Fruit fly (Drosophila melanogaster) whole organism, embryonic: ENCODE measurements around the gene CG9286.
A peak's percentile ranks its signal among the peaks of the same experiment; 100 is the strongest.

Experiments used
- Atf6 ChIP-seq: fragments of 200-800 bp; sonication (Bioruptor generic); IDR thresholded peaks from 2 replicates; pipeline ENCODE4 v1.3.6; 2022; ENCODE audit warnings: missing biosample characterization, missing genetic modification characterization
- CG10209 ChIP-seq: fragments of 200-800 bp; sonication (Bioruptor generic); optimal IDR thresholded peaks from 3 replicates; lab custom pipeline; 2017; ENCODE audit warnings: missing biosample characterization, mild to moderate bottlenecking, missing genetic modification characterization, missing genetic modification reagents
- CG11247 ChIP-seq: fragments of 200-800 bp; sonication (Bioruptor generic); IDR thresholded peaks from 2 replicates; pipeline ENCODE4 v1.3.6; 2022; ENCODE audit warnings: missing biosample characterization, missing genetic modification characterization
- CG11456 ChIP-seq: fragments of 200-800 bp; sonication (Bioruptor generic); IDR thresholded peaks from 3 replicates; pipeline ENCODE4 v1.3.6; 2022; ENCODE audit warnings: missing biosample characterization, missing genetic modification characterization
- CG11504 ChIP-seq: fragments of 200-800 bp; sonication (Bioruptor generic); optimal IDR thresholded peaks from 3 replicates; lab custom pipeline; 2019; ENCODE audit warnings: missing biosample characterization, mild to moderate bottlenecking, missing genetic modification characterization, moderate library complexity
- CG12071 ChIP-seq: fragments of 200-800 bp; sonication (Bioruptor generic); optimal IDR thresholded peaks from 3 replicates; lab custom pipeline; 2018; ENCODE audit warnings: missing biosample characterization, mild to moderate bottlenecking, missing genetic modification characterization
- CG1792 ChIP-seq: fragments of 200-800 bp; sonication (Bioruptor generic); optimal IDR thresholded peaks from 2 replicates; lab custom pipeline; 2016; ENCODE audit warnings: missing biosample characterization, missing genetic modification characterization
- CG1832 ChIP-seq: fragments of 200-800 bp; sonication (Bioruptor generic); optimal IDR thresholded peaks from 2 replicates; lab custom pipeline; 2017; ENCODE audit warnings: missing biosample characterization, mild to moderate bottlenecking, missing genetic modification characterization, inconsistent platforms
- CG2129 ChIP-seq: fragments of 200-800 bp; sonication (Bioruptor generic); IDR thresholded peaks from 2 replicates; pipeline ENCODE4 v1.3.6; 2022; ENCODE audit warnings: missing biosample characterization, missing genetic modification characterization; ENCODE audit not compliant: partially characterized antibody
- CG31441 ChIP-seq: fragments of 200-800 bp; sonication (Bioruptor generic); IDR thresholded peaks from 2 replicates; pipeline ENCODE4 v1.3.6; 2022; ENCODE audit warnings: missing biosample characterization, missing genetic modification characterization
- CG34376 ChIP-seq: fragments of 200-800 bp; sonication (Bioruptor generic); optimal IDR thresholded peaks from 2 replicates; lab custom pipeline; 2018; ENCODE audit warnings: missing biosample characterization, mild to moderate bottlenecking, missing genetic modification characterization
- CG3847 ChIP-seq: fragments of 200-800 bp; sonication (Bioruptor generic); IDR thresholded peaks from 2 replicates; pipeline ENCODE4 v1.3.6; 2022; ENCODE audit warnings: missing biosample characterization, missing genetic modification characterization
- CG4707 ChIP-seq: fragments of 200-800 bp; sonication (Bioruptor generic); optimal IDR thresholded peaks from 2 replicates; lab custom pipeline; 2018; ENCODE audit warnings: missing biosample characterization, mild to moderate bottlenecking, missing genetic modification characterization, moderate library complexity
- CG7271 ChIP-seq: fragments of 200-800 bp; sonication (Bioruptor generic); optimal IDR thresholded peaks from 2 replicates; lab custom pipeline; 2018; ENCODE audit warnings: missing biosample characterization, mild to moderate bottlenecking, missing genetic modification characterization, moderate library complexity
- CG7786 ChIP-seq: fragments of 200-800 bp; sonication (Bioruptor generic); optimal IDR thresholded peaks from 2 replicates; lab custom pipeline; 2016; ENCODE audit warnings: missing biosample characterization, missing genetic modification characterization
- CG8089 ChIP-seq: fragments of 200-800 bp; sonication (Bioruptor generic); optimal IDR thresholded peaks from 3 replicates; lab custom pipeline; 2016; ENCODE audit warnings: missing biosample characterization, missing genetic modification characterization
- CG9932 ChIP-seq: fragments of 200-800 bp; sonication (Bioruptor generic); IDR thresholded peaks from 2 replicates; pipeline ENCODE4 v1.3.6; 2022; ENCODE audit warnings: missing biosample characterization, missing genetic modification characterization
- Camta ChIP-seq: fragments of 200-800 bp; sonication (Bioruptor generic); optimal IDR thresholded peaks from 2 replicates; lab custom pipeline; 2016; ENCODE audit warnings: missing biosample characterization, missing genetic modification characterization
- D ChIP-seq, 2 experiments: fragments of 200-800 bp in 1 of 2; fragments of >200 bp in 1 of 2; sonication (Bioruptor generic) in 1 of 2; optimal IDR thresholded peaks; 2 replicates in 1 of 2; 3 replicates in 1 of 2; lab custom pipeline; 2017; ENCODE audit warnings: mild to moderate bottlenecking in 1 of 2, missing biosample characterization in 1 of 2, missing genetic modification characterization in 1 of 2, missing genetic modification reagents in 1 of 2
- Dad ChIP-seq: fragments of 200-800 bp; sonication (Bioruptor generic); optimal IDR thresholded peaks from 3 replicates; lab custom pipeline; 2016; ENCODE audit warnings: missing biosample characterization, missing genetic modification characterization
- Dp ChIP-seq: fragments of 200-800 bp; sonication (Bioruptor generic); optimal IDR thresholded peaks from 2 replicates; lab custom pipeline; 2018; ENCODE audit warnings: missing biosample characterization, mild to moderate bottlenecking, missing genetic modification characterization, moderate library complexity
- E2f2 ChIP-seq: fragments of 200-800 bp; sonication (Bioruptor generic); IDR thresholded peaks from 2 replicates; pipeline ENCODE4 v1.3.6; 2022; ENCODE audit warnings: missing biosample characterization, missing genetic modification characterization
- Eip74EF ChIP-seq, 2 experiments: fragments of 200-800 bp in 1 of 2; fragments of >200 bp in 1 of 2; sonication (Bioruptor generic) in 1 of 2; optimal IDR thresholded peaks; 2 replicates each; lab custom pipeline; 2017 to 2019; ENCODE audit warnings: missing biosample characterization in 2 of 2, missing genetic modification characterization in 2 of 2, mild to moderate bottlenecking in 1 of 2, moderate library complexity in 1 of 2
- HHEX ChIP-seq: fragments of 200-800 bp; sonication (Bioruptor generic); optimal IDR thresholded peaks from 3 replicates; lab custom pipeline; 2017; ENCODE audit warnings: missing biosample characterization, mild to moderate bottlenecking, missing genetic modification characterization, missing genetic modification reagents
- Med ChIP-seq: fragments of 200-800 bp; sonication (Bioruptor generic); peaks from one replicate; lab custom pipeline; 2016; ENCODE audit warnings: missing biosample characterization, missing genetic modification characterization, mild to moderate bottlenecking, inconsistent platforms, moderate library complexity
- Meics ChIP-seq: fragments of 200-800 bp; sonication (Bioruptor generic); optimal IDR thresholded peaks from 2 replicates; lab custom pipeline; 2017; ENCODE audit warnings: missing biosample characterization, mild to moderate bottlenecking, missing genetic modification characterization
- NC2β ChIP-seq: fragments of 200-800 bp; sonication (Bioruptor generic); optimal IDR thresholded peaks from 2 replicates; lab custom pipeline; 2016; ENCODE audit warnings: missing biosample characterization, missing genetic modification characterization
- Oaz ChIP-seq: fragments of 200-800 bp; sonication (Bioruptor generic); IDR thresholded peaks from 2 replicates; pipeline ENCODE4 v1.3.6; 2022; ENCODE audit warnings: missing biosample characterization, missing genetic modification characterization
- Oli ChIP-seq: fragments of 200-800 bp; sonication (Bioruptor generic); optimal IDR thresholded peaks from 2 replicates; lab custom pipeline; 2018; ENCODE audit warnings: missing biosample characterization, mild to moderate bottlenecking, missing genetic modification characterization, moderate library complexity
- Xrp1 ChIP-seq: fragments of 200-800 bp; sonication (Bioruptor generic); IDR thresholded peaks from 2 replicates; pipeline ENCODE4 v1.3.6; 2022; ENCODE audit warnings: missing biosample characterization, missing genetic modification characterization
- YL-1 ChIP-seq: fragments of 200-800 bp; sonication (Bioruptor generic); optimal IDR thresholded peaks from 3 replicates; lab custom pipeline; 2017; ENCODE audit warnings: missing biosample characterization, mild to moderate bottlenecking, missing genetic modification characterization
- amos ChIP-seq: fragments of 200-800 bp; sonication (Bioruptor generic); IDR thresholded peaks from 2 replicates; pipeline ENCODE4 v1.3.6; 2022; ENCODE audit warnings: missing biosample characterization, missing genetic modification characterization; ENCODE audit not compliant: partially characterized antibody
- chinmo ChIP-seq: fragments of 200-800 bp; sonication (Bioruptor generic); IDR thresholded peaks from 4 replicates; pipeline ENCODE4 v1.3.6; 2022; ENCODE audit warnings: missing biosample characterization, missing genetic modification characterization; ENCODE audit not compliant: partially characterized antibody
- danr ChIP-seq: fragments of 200-800 bp; sonication (Bioruptor generic); IDR thresholded peaks from 2 replicates; pipeline ENCODE4 v1.3.6; 2022; ENCODE audit warnings: missing biosample characterization, missing genetic modification characterization
- dmrt99B ChIP-seq: fragments of 200-800 bp; sonication (Bioruptor generic); optimal IDR thresholded peaks from 2 replicates; lab custom pipeline; 2018; ENCODE audit warnings: missing biosample characterization, mild to moderate bottlenecking, missing genetic modification characterization, moderate library complexity
- gt ChIP-seq: fragments of 200-800 bp; sonication (Bioruptor generic); IDR thresholded peaks from 2 replicates; pipeline ENCODE4 v1.3.6; 2022; ENCODE audit warnings: missing biosample characterization, missing genetic modification characterization
- her ChIP-seq: fragments of 200-800 bp; sonication (Bioruptor generic); optimal IDR thresholded peaks from 2 replicates; lab custom pipeline; 2016; ENCODE audit warnings: missing biosample characterization, missing genetic modification characterization
- insv ChIP-seq, 2 experiments: fragments of 200-800 bp; sonication (Bioruptor generic); optimal IDR thresholded peaks; 3 replicates each; lab custom pipeline; 2016 to 2018; ENCODE audit warnings: missing biosample characterization in 2 of 2, missing genetic modification characterization in 2 of 2
- inv ChIP-seq: fragments of 200-800 bp; sonication (Bioruptor generic); IDR thresholded peaks from 2 replicates; pipeline ENCODE4 v1.3.6; 2022; ENCODE audit warnings: missing biosample characterization, missing genetic modification characterization; ENCODE audit not compliant: partially characterized antibody
- jigr1 ChIP-seq: fragments of 200-800 bp; sonication (Bioruptor generic); IDR thresholded peaks from 3 replicates; pipeline ENCODE4 v1.3.6; 2022; ENCODE audit warnings: missing biosample characterization, missing genetic modification characterization
- luna ChIP-seq: fragments of 200-800 bp; sonication (Bioruptor generic); optimal IDR thresholded peaks from 2 replicates; lab custom pipeline; 2016; ENCODE audit warnings: missing biosample characterization, missing genetic modification characterization
- otp ChIP-seq: fragments of 200-800 bp; sonication (Bioruptor generic); IDR thresholded peaks from 3 replicates; pipeline ENCODE4, ENCODE4 v1.3.6; 2022; ENCODE audit warnings: missing biosample characterization, missing genetic modification characterization
- repo ChIP-seq: fragments of 200-800 bp; sonication (Bioruptor generic); optimal IDR thresholded peaks from 2 replicates; lab custom pipeline; 2016; ENCODE audit warnings: missing biosample characterization, missing genetic modification characterization
- rib ChIP-seq: fragments of 200-800 bp; sonication (Bioruptor generic); IDR thresholded peaks from 2 replicates; pipeline ENCODE4 v1.3.6; 2022; ENCODE audit warnings: missing biosample characterization, missing genetic modification characterization
- sim ChIP-seq: fragments of 200-800 bp; sonication (Bioruptor generic); IDR thresholded peaks from 2 replicates; pipeline ENCODE4 v1.3.6; 2022; ENCODE audit warnings: missing biosample characterization, missing genetic modification characterization
- sqz ChIP-seq: fragments of 200-800 bp; sonication (Bioruptor generic); optimal IDR thresholded peaks from 3 replicates; lab custom pipeline; 2018; ENCODE audit warnings: missing biosample characterization, mild to moderate bottlenecking, missing genetic modification characterization
- tx ChIP-seq: fragments of 200-800 bp; sonication (Bioruptor generic); optimal IDR thresholded peaks from 2 replicates; lab custom pipeline; 2016; ENCODE audit warnings: missing biosample characterization, missing genetic modification characterization
- yki ChIP-seq: fragments of >200 bp; optimal IDR thresholded peaks from 3 replicates; lab custom pipeline; 2018
- zfh2 ChIP-seq: fragments of 200-800 bp; sonication (Bioruptor generic); optimal IDR thresholded peaks from 2 replicates; lab custom pipeline; 2016; ENCODE audit warnings: missing biosample characterization, missing genetic modification characterization

The CG9286 gene

DNA sequence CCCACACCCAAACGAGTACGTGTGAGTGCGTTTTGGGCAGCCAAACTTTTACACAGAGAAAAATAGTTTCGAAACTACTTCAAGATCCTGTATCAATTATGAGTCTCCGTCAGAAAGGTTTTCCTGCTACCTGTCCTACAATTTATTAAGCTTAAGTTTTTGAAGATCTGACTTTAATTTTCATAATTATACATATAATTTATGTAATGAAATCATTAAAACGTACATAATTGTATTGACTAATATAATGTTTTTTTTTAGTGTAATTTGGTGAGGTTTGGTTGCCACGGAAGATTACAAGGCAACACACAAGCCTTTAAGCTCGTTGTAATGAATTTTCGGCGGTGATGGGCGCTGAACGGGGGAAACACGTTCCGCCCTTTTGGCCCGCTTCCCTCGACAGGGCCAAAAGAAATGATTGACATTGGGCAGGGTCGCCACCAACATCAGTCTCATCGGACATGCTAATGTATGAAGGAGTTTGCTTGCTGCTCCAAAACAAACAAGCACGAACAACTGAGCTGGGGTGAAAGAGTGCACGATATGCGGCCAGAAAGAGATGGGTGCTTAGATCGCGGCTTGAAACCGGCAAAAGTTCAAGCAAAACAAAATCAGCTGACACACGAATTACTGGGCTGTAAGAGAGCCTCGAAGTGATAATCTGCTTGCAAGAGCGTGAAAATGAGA lies 13.4 kb downstream of the CG9286 start (continued):
- no peak for TF ChIP-seq Oaz (GFP tag; lab: Robert Waterston, UW)
- TF ChIP-seq chinmo = no peak
- TF ChIP-seq Atf6 (GFP tag; lab: Robert Waterston, UW) = no peak
- no peak for TF ChIP-seq tx
- TF ChIP-seq zfh2 = no peak
- TF ChIP-seq CG11456 = 0 out of 3 replicates have a peak, but pooled peaks have one; percentile 62
- no peak for TF ChIP-seq Dad (GFP tag; lab: Kevin White, UChicago)
- no peak for TF ChIP-seq sim (GFP tag; lab: Robert Waterston, UW)
- no peak for TF ChIP-seq rib (GFP tag; lab: Robert Waterston, UW)
- TF ChIP-seq inv (GFP tag; lab: Robert Waterston, UW) = no peak
- TF ChIP-seq insv (GFP tag; optimal IDR thresholded peaks at IDR 0.05; lab: Kevin White, UChicago) = no peak
- peak; percentile 57; the same call in 1 of the 2 replicates for TF ChIP-seq CG31441 (GFP tag; lab: Robert Waterston, UW)
- no peak for TF ChIP-seq YL-1
- TF ChIP-seq dmrt99B (tag; lab: Kevin White, UChicago) = peak; percentile 82
- TF ChIP-seq her (GFP tag; lab: Kevin White, UChicago) = no peak
- no peak for TF ChIP-seq CG8089 (GFP tag; lab: Kevin White, UChicago)
- no peak for TF ChIP-seq luna (GFP tag; lab: Kevin White, UChicago)
- TF ChIP-seq CG1792 (GFP tag; lab: Kevin White, UChicago) = no peak
- no peak for TF ChIP-seq CG9932 (GFP tag; lab: Robert Waterston, UW)
- TF ChIP-seq CG4707 (GFP tag; lab: Kevin White, UChicago) = peak; percentile 54
- no peak for TF ChIP-seq repo (GFP tag; lab: Kevin White, UChicago)
- TF ChIP-seq jigr1 (GFP tag; lab: Robert Waterston, UW) = no peak
- TF ChIP-seq Eip74EF (GFP tag; optimal IDR thresholded peaks at IDR 0.05; lab: Kevin White, UChicago) = peak in 1 of 2 experiments; percentile 4
- TF ChIP-seq CG3847 (GFP tag; lab: Robert Waterston, UW) = peak; percentile 18; the same call in 1 of the 2 replicates
- TF ChIP-seq E2f2 (GFP tag; lab: Robert Waterston, UW) = 0 out of 2 replicates have a peak, but pooled peaks have one; percentile 27
- no peak for TF ChIP-seq CG11247 (GFP tag; lab: Robert Waterston, UW)
- no peak for TF ChIP-seq D (optimal IDR thresholded peaks at IDR 0.05; lab: Kevin White, UChicago)
- TF ChIP-seq D (GFP tag; optimal IDR thresholded peaks at IDR 0.05; lab: Kevin White, UChicago) = peak; percentile 71
- TF ChIP-seq CG7271 (tag; lab: Kevin White, UChicago) = no peak
- TF ChIP-seq gt = peak; percentile 23; the same call in 1 of the 2 replicates
- no peak for TF ChIP-seq amos (GFP tag; lab: Robert Waterston, UW)
- TF ChIP-seq NC2β = peak; percentile 6
- TF ChIP-seq Med = peak; percentile 80
- TF ChIP-seq otp = 0 out of 3 replicates have a peak, but pooled peaks have one; percentile 35
- TF ChIP-seq HHEX = peak; percentile 25
- peak; percentile 84 for TF ChIP-seq Oli
- no peak for TF ChIP-seq CG1832
- no peak for TF ChIP-seq Dp
- TF ChIP-seq yki (lab: Kevin White, UChicago) = no peak
- TF ChIP-seq CG10209 (GFP tag; lab: Kevin White, UChicago) = peak; percentile 63
- peak; percentile 81 for TF ChIP-seq CG11504 (tag; lab: Kevin White, UChicago)
- TF ChIP-seq sqz (GFP tag; lab: Kevin White, UChicago) = no peak
- TF ChIP-seq CG12071 (GFP tag; lab: Kevin White, UChicago) = no peak
- peak; percentile 83 for TF ChIP-seq Xrp1 (GFP tag; lab: Robert Waterston, UW)
- TF ChIP-seq CG34376 (GFP tag; lab: Kevin White, UChicago) = no peak
- TF ChIP-seq Camta = no peak
- no peak for TF ChIP-seq CG2129
- peak; percentile 25 for TF ChIP-seq Meics (GFP tag; lab: Kevin White, UChicago)
- 0 out of 2 replicates have a peak, but pooled peaks have one; percentile 18 for TF ChIP-seq danr (GFP tag; lab: Robert Waterston, UW)
- TF ChIP-seq CG7786 = no peak
